Fruit fly (Drosophila melanogaster) Kc167 (cell line): ENCODE data around the gene CG16779.

Experiments
- Myc ChIP-seq: fragments of >200 bp; optimal IDR thresholded peaks from 2 replicates; lab custom pipeline; 2017; ENCODE audit warnings: missing external identifiers
- Sin3A ChIP-seq: fragments of >200 bp; optimal IDR thresholded peaks from 2 replicates; lab custom pipeline; 2018; ENCODE audit warnings: missing external identifiers
- h ChIP-seq: fragments of >200 bp; optimal IDR thresholded peaks from 3 replicates; lab custom pipeline; 2018; ENCODE audit warnings: missing external identifiers
- insv ChIP-seq: fragments of >200 bp; optimal IDR thresholded peaks from 3 replicates; lab custom pipeline; 2018; ENCODE audit warnings: missing external identifiers
- psq ChIP-seq: fragments of >200 bp; optimal IDR thresholded peaks from 2 replicates; lab custom pipeline; 2017; ENCODE audit warnings: missing external identifiers
- ttk ChIP-seq: sonication (Bioruptor generic); optimal IDR thresholded peaks from 2 replicates; lab custom pipeline; 2017; ENCODE audit warnings: missing external identifiers

- TF ChIP-seq h (no peak), Myc (no peak), psq (lab: Kevin White, UChicago) (no peak), ttk (lab: Kevin White, UChicago) (no peak), insv (lab: Kevin White, UChicago) (no peak), Sin3A (lab: Kevin White, UChicago) (no peak)
These were observed 59.7 kb downstream of the CG16779 start for dm6 chr3R:9433774-9434173.
